Worm (Caenorhabditis elegans) whole organism, late embryonic: ENCODE measurements around the gene T20G5.9.

Experiments used
- C08G9.2 ChIP-seq: sonication (generic microtip); optimal IDR thresholded peaks from 2 replicates; lab custom pipeline; 2016; ENCODE audit warnings: mild to moderate bottlenecking, missing genetic modification characterization, moderate library complexity, missing compliant biosample characterization
- ahr-1 ChIP-seq: sonication (generic microtip); optimal IDR thresholded peaks from 2 replicates; lab custom pipeline; 2016; ENCODE audit warnings: missing genetic modification characterization, missing compliant biosample characterization
- ceh-45 ChIP-seq: fragments of 200-800 bp; sonication (Bioruptor generic); IDR thresholded peaks from 2 replicates; pipeline ENCODE4 v1.3.6; 2022; ENCODE audit warnings: missing genetic modification reagents, missing genetic modification characterization, missing compliant biosample characterization
- dmd-4 ChIP-seq: sonication (generic microtip); optimal IDR thresholded peaks from 2 replicates; lab custom pipeline; 2016; ENCODE audit warnings: borderline replicate concordance, missing genetic modification characterization, missing compliant biosample characterization
- elt-2 ChIP-seq: sonication (generic microtip); optimal IDR thresholded peaks from 2 replicates; lab custom pipeline; 2016; ENCODE audit warnings: missing genetic modification reagents, missing genetic modification characterization, missing compliant biosample characterization
- hlh-30 ChIP-seq: sonication (generic microtip); optimal IDR thresholded peaks from 2 replicates; lab custom pipeline; 2017; ENCODE audit warnings: antibody characterized with exemption, missing genetic modification characterization, missing compliant biosample characterization; ENCODE audit not compliant: insufficient read depth
- nhr-232 ChIP-seq: sonication (generic microtip); optimal IDR thresholded peaks from 2 replicates; lab custom pipeline; 2016; ENCODE audit warnings: missing genetic modification characterization, missing compliant biosample characterization
- odd-2 ChIP-seq: sonication (generic microtip); optimal IDR thresholded peaks from 2 replicates; lab custom pipeline; 2017; ENCODE audit warnings: antibody characterized with exemption, mild to moderate bottlenecking, missing genetic modification characterization, missing compliant biosample characterization
- pag-3 ChIP-seq: sonication (generic microtip); optimal IDR thresholded peaks from 2 replicates; lab custom pipeline; 2016; ENCODE audit warnings: missing compliant biosample characterization, missing genetic modification characterization, borderline replicate concordance
- pat-9 ChIP-seq: fragments of 200-800 bp; sonication (Bioruptor generic); optimal IDR thresholded peaks from 2 replicates; lab custom pipeline; 2018; ENCODE audit warnings: mild to moderate bottlenecking, missing genetic modification characterization, moderate library complexity, missing compliant biosample characterization
- pha-4 ChIP-seq: fragments of 150-350 bp; optimal IDR thresholded peaks from 2 replicates; lab custom pipeline; 2018; ENCODE audit warnings: missing biosample characterization, missing genetic modification reagents, missing genetic modification characterization
- pqm-1 ChIP-seq: sonication (generic microtip); optimal IDR thresholded peaks from 2 replicates; lab custom pipeline; 2016; ENCODE audit warnings: missing genetic modification characterization, missing compliant biosample characterization
- ref-2 ChIP-seq: sonication (generic microtip); optimal IDR thresholded peaks from 2 replicates; lab custom pipeline; 2016; ENCODE audit warnings: missing genetic modification characterization, missing compliant biosample characterization

DNA sequence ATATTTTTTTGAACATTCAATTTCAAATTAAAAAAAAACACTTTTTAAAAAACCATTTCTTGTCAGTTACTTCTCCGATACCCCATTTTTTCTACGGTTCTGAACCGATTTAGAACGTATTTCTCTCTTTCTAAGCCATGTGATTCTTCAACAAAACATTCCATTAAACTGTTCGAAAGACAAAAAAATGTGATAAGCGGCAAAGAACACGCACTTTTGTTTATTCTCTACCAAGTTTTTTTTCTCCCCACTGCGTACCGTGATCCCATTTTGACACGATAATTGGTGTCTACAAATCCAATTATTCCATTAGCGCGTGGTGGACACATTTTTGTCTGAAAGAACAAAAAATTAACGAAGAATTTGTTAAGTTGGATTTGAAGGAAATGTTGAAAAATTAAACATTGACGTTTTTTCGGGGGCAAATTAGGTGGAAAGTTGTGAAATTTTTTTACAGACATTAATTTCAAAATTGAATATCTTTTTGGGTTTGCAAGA, 31.7 kb downstream of the T20G5.9 start:
- TF ChIP-seq nhr-232 (tag; lab: Kevin White, UChicago) (no peak), pha-4 (tag; lab: Kevin White, UChicago) (no peak), pat-9 (tag; lab: Kevin White, UChicago) (no peak), dmd-4 (no peak), elt-2 (tag; lab: Kevin White, UChicago) (no peak), ref-2 (tag; lab: Kevin White, UChicago) (no peak), pqm-1 (tag; lab: Kevin White, UChicago) (no peak), C08G9.2 (tag; lab: Kevin White, UChicago) (no peak), hlh-30 (no peak), ahr-1 (tag; lab: Kevin White, UChicago) (no peak), ceh-45 (GFP tag; lab: Robert Waterston, UW) (no peak), odd-2 (no peak), pag-3 (tag; lab: Kevin White, UChicago) (no peak)
